Fruit fly (Drosophila melanogaster) whole organism, wandering third instar larva: ENCODE measurements around the gene Irbp.

Experiments
- Hr78 ChIP-seq: fragments of >200 bp; optimal IDR thresholded peaks from 2 replicates; lab custom pipeline; 2017; ENCODE audit warnings: missing biosample characterization, missing genetic modification characterization
- Rel ChIP-seq, 2 experiments: fragments of 200-800 bp; sonication (Bioruptor generic) in 1 of 2; optimal IDR thresholded peaks; 2 replicates in 1 of 2; 3 replicates in 1 of 2; lab custom pipeline; 2016 to 2019; ENCODE audit warnings: mild to moderate bottlenecking in 2 of 2, missing biosample characterization in 2 of 2, missing genetic modification characterization in 2 of 2, moderate library complexity in 1 of 2
- br ChIP-seq: fragments of 200-800 bp; sonication (Bioruptor generic); optimal IDR thresholded peaks from 2 replicates; lab custom pipeline; 2016; ENCODE audit warnings: missing biosample characterization, missing genetic modification characterization
- dmrt93B ChIP-seq: fragments of 200-800 bp; sonication (Bioruptor generic); optimal IDR thresholded peaks from 2 replicates; lab custom pipeline; 2018; ENCODE audit warnings: missing biosample characterization, mild to moderate bottlenecking, missing genetic modification characterization
- h ChIP-seq: fragments of 200-800 bp; sonication (Bioruptor generic); optimal IDR thresholded peaks from 3 replicates; lab custom pipeline; 2016; ENCODE audit warnings: missing biosample characterization, mild to moderate bottlenecking, missing genetic modification characterization
- pan ChIP-seq: fragments of >200 bp; optimal IDR thresholded peaks from 2 replicates; lab custom pipeline; 2017
- psq ChIP-seq: fragments of 200-800 bp; sonication (Bioruptor generic); optimal IDR thresholded peaks from 3 replicates; lab custom pipeline; 2017; ENCODE audit warnings: missing biosample characterization, mild to moderate bottlenecking, missing genetic modification characterization, moderate library complexity
- sv ChIP-seq: fragments of 200-800 bp; sonication (Bioruptor generic); optimal IDR thresholded peaks from 3 replicates; lab custom pipeline; 2016; ENCODE audit warnings: missing biosample characterization, missing genetic modification characterization
- tai ChIP-seq: sonication (Bioruptor generic); optimal IDR thresholded peaks from 2 replicates; lab custom pipeline; 2016; ENCODE audit warnings: missing biosample characterization, missing genetic modification characterization
- usp ChIP-seq: fragments of >200 bp; optimal IDR thresholded peaks from 2 replicates; lab custom pipeline; 2017; ENCODE audit warnings: missing biosample characterization, missing genetic modification characterization

- TF ChIP-seq tai (GFP tag; lab: Kevin White, UChicago) (no peak), br (GFP tag; lab: Kevin White, UChicago) (no peak), pan (lab: Kevin White, UChicago) (no peak), psq (no peak), Hr78 (no peak), dmrt93B (GFP tag; lab: Kevin White, UChicago) (no peak), Rel (GFP tag; optimal IDR thresholded peaks at IDR 0.05; lab: Kevin White, UChicago) (no peak), Rel (tag; optimal IDR thresholded peaks at IDR 0.05; lab: Kevin White, UChicago) (no peak), usp (GFP tag; lab: Kevin White, UChicago) (no peak), h (GFP tag; lab: Kevin White, UChicago) (no peak), sv (GFP tag; lab: Kevin White, UChicago) (no peak)
Measured at dm6 chr3R:11402894-11403293, 7.0 kb upstream of the Irbp start.
